Fruit fly (Drosophila melanogaster) whole organism, pupa: ENCODE data around the gene Wnt4.

Source experiments
- CG10348 ChIP-seq: fragments of 200-800 bp; sonication (Bioruptor generic); IDR thresholded peaks from 2 replicates; pipeline ENCODE4 v1.3.6; 2022; ENCODE audit warnings: missing biosample characterization, missing genetic modification characterization
- CG34367 ChIP-seq: fragments of 200-800 bp; sonication (Bioruptor generic); optimal IDR thresholded peaks from 2 replicates; lab custom pipeline; 2018; ENCODE audit warnings: missing biosample characterization, mild to moderate bottlenecking, missing genetic modification characterization
- CG8159 ChIP-seq: fragments of 200-800 bp; sonication (Bioruptor generic); optimal IDR thresholded peaks from 3 replicates; lab custom pipeline; 2018; ENCODE audit warnings: missing biosample characterization, mild to moderate bottlenecking, missing genetic modification characterization, moderate library complexity
- CG9948 ChIP-seq: fragments of 200-800 bp; sonication (Bioruptor generic); optimal IDR thresholded peaks from 2 replicates; lab custom pipeline; 2018; ENCODE audit warnings: missing biosample characterization, mild to moderate bottlenecking, missing genetic modification characterization, moderate library complexity
- EcR ChIP-seq: fragments of 200-800 bp; sonication (Bioruptor generic); optimal IDR thresholded peaks from 3 replicates; lab custom pipeline; 2019; ENCODE audit warnings: missing biosample characterization, missing genetic modification characterization, mild to moderate bottlenecking, moderate library complexity, missing genetic modification reagents

dm6 chr2L:7222829-7223272 is 54.1 kb downstream of the Wnt4 start, which contains the start of gene mEFG1:
- TF ChIP-seq CG8159 (no peak), CG9948 (tag; lab: Kevin White, UChicago) (no peak), CG10348 (GFP tag; lab: Robert Waterston, UW) (no peak), EcR (GFP tag; lab: Kevin White, UChicago) (no peak), CG34367 (no peak)
